Fruit fly (Drosophila melanogaster): ENCODE results near the gene CG34012.

- TF ChIP-seq h (optimal IDR thresholded peaks at IDR 0.05) (no peak), Myc (optimal IDR thresholded peaks at IDR 0.05) (no peak)
These were observed 5.5 kb downstream of the CG34012 start, which contains the start of gene CG32071 for dm6 chr3L:11103773-11104172.
